Worm (Caenorhabditis elegans) whole organism, young adult: ENCODE measurements around the gene C03B1.4.
A peak's percentile ranks its signal among the peaks of the same experiment; 100 is the strongest.

Experiments used
- B0035.1 ChIP-seq: sonication (generic microtip); optimal IDR thresholded peaks from 2 replicates; lab custom pipeline; 2016; ENCODE audit warnings: missing genetic modification characterization, mild to moderate bottlenecking, missing compliant biosample characterization, missing genotype, missing genetic modification reagents
- C17E4.6 ChIP-seq: fragments of 200-800 bp; sonication (Bioruptor generic); IDR thresholded peaks from 2 replicates; pipeline ENCODE4 v1.3.6; 2022; ENCODE audit warnings: missing genetic modification reagents, missing genetic modification characterization, missing compliant biosample characterization
- D2030.7 ChIP-seq: fragments of 200-800 bp; sonication (Bioruptor generic); IDR thresholded peaks from 2 replicates; pipeline ENCODE4 v1.3.6; 2022; ENCODE audit warnings: missing genetic modification reagents, missing genetic modification characterization, missing compliant biosample characterization
- F33H1.4 ChIP-seq: fragments of 200-800 bp; sonication (Bioruptor generic); IDR thresholded peaks from 2 replicates; pipeline ENCODE4 v1.3.6; 2022; ENCODE audit warnings: missing genetic modification reagents, missing genetic modification characterization, missing compliant biosample characterization
- K12H6.12 ChIP-seq: fragments of 200-800 bp; sonication (Bioruptor generic); optimal IDR thresholded peaks from 2 replicates; lab custom pipeline; 2018; ENCODE audit warnings: mild to moderate bottlenecking, missing genetic modification characterization, missing compliant biosample characterization
- T07F8.4 ChIP-seq: sonication (generic microtip); optimal IDR thresholded peaks from 2 replicates; lab custom pipeline; 2016; ENCODE audit warnings: mild to moderate bottlenecking, missing genetic modification characterization, moderate library complexity, missing compliant biosample characterization
- T26A5.8 ChIP-seq: sonication (generic microtip); optimal IDR thresholded peaks from 2 replicates; lab custom pipeline; 2016; ENCODE audit warnings: missing genetic modification characterization, missing compliant biosample characterization
- Y79H2A.3 ChIP-seq: fragments of 200-800 bp; sonication (Bioruptor generic); conservative IDR thresholded peaks from 2 replicates; pipeline ENCODE4 v1.3.6; 2022; ENCODE audit warnings: missing genetic modification reagents, missing genetic modification characterization, missing compliant biosample characterization
- akir-1 ChIP-seq: fragments of 200-800 bp; sonication (Bioruptor generic); optimal IDR thresholded peaks from 2 replicates; lab custom pipeline; 2018; ENCODE audit warnings: mild to moderate bottlenecking, missing genetic modification characterization, moderate library complexity, missing compliant biosample characterization
- aptf-2 ChIP-seq: fragments of 200-800 bp; sonication (Bioruptor generic); conservative IDR thresholded peaks from 2 replicates; pipeline ENCODE4 v1.3.6; 2022; ENCODE audit warnings: missing genetic modification reagents, missing genetic modification characterization, missing compliant biosample characterization
- athp-1 ChIP-seq: sonication (generic microtip); optimal IDR thresholded peaks from 2 replicates; lab custom pipeline; 2017; ENCODE audit warnings: mild to moderate bottlenecking, missing genetic modification characterization, missing compliant biosample characterization
- attf-5 ChIP-seq: fragments of 200-800 bp; sonication (Bioruptor generic); optimal IDR thresholded peaks from 2 replicates; lab custom pipeline; 2018; ENCODE audit warnings: mild to moderate bottlenecking, missing genetic modification characterization, missing compliant biosample characterization
- cebp-1 ChIP-seq, 2 experiments: fragments of 200-800 bp in 1 of 2; sonication (Bioruptor generic) in 1 of 2; sonication (generic microtip) in 1 of 2; IDR thresholded peaks in 1 of 2; optimal IDR thresholded peaks in 1 of 2; 2 replicates each; pipeline versions ENCODE4 v1.3.6 to Lab custom; 2017 to 2022; ENCODE audit warnings: missing compliant biosample characterization in 2 of 2, missing genetic modification characterization in 2 of 2, mild to moderate bottlenecking in 1 of 2, missing genetic modification reagents in 1 of 2, moderate library complexity in 1 of 2
- ceh-27 ChIP-seq: fragments of 200-800 bp; sonication (Bioruptor generic); optimal IDR thresholded peaks from 2 replicates; lab custom pipeline; 2018; ENCODE audit warnings: mild to moderate bottlenecking, missing genetic modification characterization, moderate library complexity, missing compliant biosample characterization
- ceh-40 ChIP-seq: fragments of 200-800 bp; sonication (Bioruptor generic); IDR thresholded peaks from 2 replicates; pipeline ENCODE4 v1.3.6; 2022; ENCODE audit warnings: missing genetic modification characterization, missing compliant biosample characterization
- ceh-58 ChIP-seq: fragments of 200-800 bp; sonication (Bioruptor generic); IDR thresholded peaks from 2 replicates; pipeline ENCODE4 v1.3.6; 2022; ENCODE audit warnings: missing genetic modification characterization, missing compliant biosample characterization
- ceh-79 ChIP-seq: sonication (generic microtip); optimal IDR thresholded peaks from 2 replicates; lab custom pipeline; 2017; ENCODE audit warnings: mild to moderate bottlenecking, missing genetic modification characterization, missing compliant biosample characterization
- dox-1 ChIP-seq: fragments of 200-800 bp; sonication (Bioruptor generic); IDR thresholded peaks from 2 replicates; pipeline ENCODE4 v1.3.6; 2022; ENCODE audit warnings: missing genetic modification reagents, missing genetic modification characterization, missing compliant biosample characterization
- efl-1 ChIP-seq: fragments of 150-350 bp; optimal IDR thresholded peaks from 2 replicates; lab custom pipeline; 2014; ENCODE audit warnings: missing biosample characterization, missing genetic modification reagents, missing genetic modification characterization
- egl-44 ChIP-seq: fragments of 200-800 bp; sonication (Bioruptor generic); IDR thresholded peaks from 2 replicates; pipeline ENCODE4 v1.3.6; 2022; ENCODE audit warnings: missing genetic modification reagents, missing genetic modification characterization, missing compliant biosample characterization
- ekl-4 ChIP-seq: fragments of 200-800 bp; sonication (Bioruptor generic); IDR thresholded peaks from 2 replicates; pipeline ENCODE4 v1.3.6; 2022; ENCODE audit warnings: missing genetic modification reagents, missing genetic modification characterization, missing compliant biosample characterization
- him-1 ChIP-seq: sonication (generic microtip); optimal IDR thresholded peaks from 2 replicates; lab custom pipeline; 2016; ENCODE audit warnings: missing genotype, missing genetic modification reagents, missing genetic modification characterization, missing compliant biosample characterization
- hmg-1.2 ChIP-seq: fragments of 200-800 bp; sonication (Bioruptor generic); IDR thresholded peaks from 2 replicates; pipeline ENCODE4 v1.3.6; 2022; ENCODE audit warnings: missing genetic modification reagents, missing genetic modification characterization, missing compliant biosample characterization
- hmg-20 ChIP-seq: fragments of 200-800 bp; sonication (Bioruptor generic); IDR thresholded peaks from 2 replicates; pipeline ENCODE4 v1.3.6; 2022; ENCODE audit warnings: missing genetic modification reagents, missing genetic modification characterization, missing compliant biosample characterization
- let-607 ChIP-seq, 2 experiments: fragments of 200-800 bp in 1 of 2; sonication (Bioruptor generic) in 1 of 2; sonication (generic microtip) in 1 of 2; optimal IDR thresholded peaks; 2 replicates each; lab custom pipeline; 2016 to 2018; ENCODE audit warnings: mild to moderate bottlenecking in 2 of 2, missing compliant biosample characterization in 2 of 2, missing genetic modification characterization in 2 of 2, moderate library complexity in 2 of 2, missing genotype in 1 of 2
- lin-26 ChIP-seq: fragments of 200-800 bp; sonication (Bioruptor generic); IDR thresholded peaks from 2 replicates; pipeline ENCODE4 v1.3.6; 2022; ENCODE audit warnings: missing genetic modification reagents, missing genetic modification characterization, missing compliant biosample characterization
- lsy-27 ChIP-seq: sonication (generic microtip); optimal IDR thresholded peaks from 2 replicates; lab custom pipeline; 2017; ENCODE audit warnings: missing genetic modification characterization, mild to moderate bottlenecking, missing compliant biosample characterization, antibody characterized with exemption, missing genotype, borderline replicate concordance; ENCODE audit not compliant: insufficient read depth
- madf-8 ChIP-seq: fragments of 200-800 bp; sonication (Bioruptor generic); conservative IDR thresholded peaks from 2 replicates; pipeline ENCODE4 v1.3.6; 2022; ENCODE audit warnings: missing genetic modification reagents, missing genetic modification characterization, missing compliant biosample characterization
- mes-4 ChIP-seq: sonication (generic microtip); optimal IDR thresholded peaks from 2 replicates; lab custom pipeline; 2016; ENCODE audit warnings: missing genotype, missing genetic modification characterization, missing compliant biosample characterization
- mxl-1 ChIP-seq: sonication (generic microtip); optimal IDR thresholded peaks from 2 replicates; lab custom pipeline; 2016; ENCODE audit warnings: missing genetic modification characterization, missing compliant biosample characterization
- nhr-120 ChIP-seq: fragments of 200-800 bp; sonication (Bioruptor generic); IDR thresholded peaks from 2 replicates; pipeline ENCODE4 v1.3.6; 2022; ENCODE audit warnings: missing genetic modification characterization, missing compliant biosample characterization
- nhr-179 ChIP-seq: sonication (generic microtip); optimal IDR thresholded peaks from 2 replicates; lab custom pipeline; 2016; ENCODE audit warnings: mild to moderate bottlenecking, missing genetic modification characterization, missing compliant biosample characterization
- nhr-90 ChIP-seq: sonication (generic microtip); optimal IDR thresholded peaks from 2 replicates; lab custom pipeline; 2016; ENCODE audit warnings: missing genotype, mild to moderate bottlenecking, missing genetic modification characterization, missing compliant biosample characterization
- repo-1 ChIP-seq: sonication (generic microtip); optimal IDR thresholded peaks from 2 replicates; lab custom pipeline; 2017; ENCODE audit warnings: mild to moderate bottlenecking, missing genetic modification characterization, missing compliant biosample characterization
- snpc-1.3 ChIP-seq: sonication (generic microtip); optimal IDR thresholded peaks from 2 replicates; lab custom pipeline; 2017; ENCODE audit warnings: missing genetic modification characterization, mild to moderate bottlenecking, missing compliant biosample characterization, antibody characterized with exemption, moderate library complexity, missing genotype, missing genetic modification reagents; ENCODE audit not compliant: insufficient read depth
- snpc-3.4 ChIP-seq: sonication (generic microtip); optimal IDR thresholded peaks from 2 replicates; lab custom pipeline; 2017; ENCODE audit warnings: missing genetic modification characterization, mild to moderate bottlenecking, missing compliant biosample characterization, antibody characterized with exemption, moderate library complexity, missing genotype, missing genetic modification reagents
- somi-1 ChIP-seq: fragments of 200-800 bp; sonication (Bioruptor generic); optimal IDR thresholded peaks from 2 replicates; lab custom pipeline; 2018; ENCODE audit warnings: mild to moderate bottlenecking, missing genetic modification characterization, missing compliant biosample characterization
- sptf-2 ChIP-seq: fragments of 200-800 bp; sonication (Bioruptor generic); optimal IDR thresholded peaks from 2 replicates; lab custom pipeline; 2018; ENCODE audit warnings: mild to moderate bottlenecking, missing genetic modification characterization, missing compliant biosample characterization
- tbp1 ChIP-seq: fragments of 200-800 bp; sonication (Bioruptor generic); optimal IDR thresholded peaks from 2 replicates; lab custom pipeline; 2018; ENCODE audit warnings: mild to moderate bottlenecking, missing genetic modification characterization, missing compliant biosample characterization
- unc-62 ChIP-seq: fragments of 150-350 bp; optimal IDR thresholded peaks from 2 replicates; lab custom pipeline; 2014; ENCODE audit warnings: missing biosample characterization, missing genetic modification reagents, missing genetic modification characterization
- zfh-2 ChIP-seq: fragments of 200-800 bp; sonication (Bioruptor generic); conservative IDR thresholded peaks from 2 replicates; pipeline ENCODE4 v1.3.6; 2022; ENCODE audit warnings: missing genetic modification reagents, missing genetic modification characterization, missing compliant biosample characterization
- zim-3 ChIP-seq: sonication (generic microtip); optimal IDR thresholded peaks from 2 replicates; lab custom pipeline; 2017; ENCODE audit warnings: mild to moderate bottlenecking, missing genetic modification characterization, moderate library complexity, missing compliant biosample characterization
- ztf-18 ChIP-seq: sonication (generic microtip); optimal IDR thresholded peaks from 2 replicates; lab custom pipeline; 2016; ENCODE audit warnings: missing genotype, mild to moderate bottlenecking, missing genetic modification characterization, missing compliant biosample characterization
- ztf-3 ChIP-seq: fragments of 200-800 bp; sonication (Bioruptor generic); optimal IDR thresholded peaks from 2 replicates; lab custom pipeline; 2018; ENCODE audit warnings: mild to moderate bottlenecking, missing genetic modification characterization, missing compliant biosample characterization

Gene C03B1.4

DNA sequence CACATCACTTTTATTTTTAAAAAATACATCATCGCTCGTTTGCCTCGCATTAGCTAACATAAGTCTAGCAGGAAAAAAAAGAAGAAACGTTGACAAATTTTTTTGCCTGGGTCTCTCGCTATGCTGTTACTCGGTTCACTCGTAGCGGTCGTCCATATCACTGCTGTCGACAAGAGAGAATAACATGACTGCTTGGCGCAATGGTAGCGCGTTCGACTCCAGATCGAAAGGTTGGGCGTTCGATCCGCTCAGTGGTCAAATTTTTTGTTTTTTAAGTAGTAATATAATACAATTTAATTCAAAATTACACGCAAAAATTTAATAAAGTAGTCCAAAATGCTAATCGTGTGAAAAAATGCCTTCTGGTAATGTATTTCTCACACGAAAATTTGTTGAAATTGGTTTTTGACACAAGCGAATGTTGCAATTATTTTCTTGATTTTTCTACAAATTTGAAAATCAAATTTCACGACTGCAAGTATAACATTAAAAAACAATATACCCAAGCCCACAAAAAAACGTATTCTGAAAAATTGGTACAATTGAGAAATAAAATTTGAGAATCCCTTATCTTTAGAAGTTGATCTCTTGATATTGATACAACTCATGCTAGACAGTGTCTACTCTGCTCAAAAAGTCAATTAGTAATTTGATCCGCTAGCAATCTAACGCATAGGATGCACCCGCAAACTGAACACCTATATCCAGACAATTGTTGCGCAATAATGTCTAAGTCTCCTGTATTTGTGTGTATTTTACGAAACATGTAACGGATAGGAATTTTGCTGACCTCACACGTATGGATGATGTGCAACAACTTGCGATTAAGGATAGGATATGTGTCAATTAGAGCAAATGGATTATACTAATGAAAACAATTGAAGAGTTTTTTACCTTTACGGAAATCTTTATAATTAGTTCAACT, 7.2 kb downstream of the C03B1.4 start (continued):
- TF ChIP-seq F33H1.4 (GFP tag; lab: Robert Waterston, UW), result no peak
- TF ChIP-seq egl-44 (GFP tag; lab: Robert Waterston, UW), result peak; percentile 78; the same call in 1 of the 2 replicates
- TF ChIP-seq lin-26 (GFP tag; lab: Robert Waterston, UW), result peak; percentile 89; the same call in 1 of the 2 replicates
- no peak for TF ChIP-seq unc-62
- peak; percentile 66 for TF ChIP-seq D2030.7 (GFP tag; lab: Robert Waterston, UW)
- no peak for TF ChIP-seq aptf-2 (GFP tag; lab: Robert Waterston, UW)
- TF ChIP-seq efl-1 (GFP tag; lab: Kevin White, UChicago), result no peak
- peak; percentile 81 for TF ChIP-seq nhr-90 (tag; lab: Kevin White, UChicago)
- TF ChIP-seq ceh-58 (GFP tag; lab: Robert Waterston, UW), result 0 out of 2 replicates have a peak, but pooled peaks have one; percentile 84
- peak; percentile 47 for TF ChIP-seq K12H6.12 (tag; lab: Kevin White, UChicago)
- peak; percentile 13 for TF ChIP-seq lsy-27 (tag; lab: Kevin White, UChicago)
- peak; percentile 9 for TF ChIP-seq akir-1
- peak; percentile 97 for TF ChIP-seq tbp1 (GFP tag; lab: Kevin White, UChicago)
- TF ChIP-seq C17E4.6 (GFP tag; lab: Robert Waterston, UW), result no peak
- peak; percentile 6 for TF ChIP-seq athp-1 (tag; lab: Kevin White, UChicago)
- no peak for TF ChIP-seq cebp-1 (GFP tag; IDR thresholded peaks at IDR 0.05; lab: Robert Waterston, UW)
- TF ChIP-seq cebp-1 (tag; optimal IDR thresholded peaks at IDR 0.05; lab: Kevin White, UChicago), result no peak
- no peak for TF ChIP-seq Y79H2A.3
- peak; percentile 66 for TF ChIP-seq T26A5.8 (tag; lab: Kevin White, UChicago)
- peak; percentile 47 for TF ChIP-seq ceh-27 (GFP tag; lab: Kevin White, UChicago)
- TF ChIP-seq snpc-1.3 (tag; lab: Kevin White, UChicago), result peak; percentile 85
- peak; percentile 62 for TF ChIP-seq ztf-18 (tag; lab: Kevin White, UChicago)
- TF ChIP-seq repo-1 (tag; lab: Kevin White, UChicago), result peak; percentile 56
- peak; percentile 85 for TF ChIP-seq hmg-1.2
- TF ChIP-seq ekl-4 (GFP tag; lab: Robert Waterston, UW), result 0 out of 2 replicates have a peak, but pooled peaks have one; percentile 27
- TF ChIP-seq ceh-79 (tag; lab: Kevin White, UChicago), result peak; percentile 63
- peak; percentile 32 for TF ChIP-seq ztf-3 (GFP tag; lab: Kevin White, UChicago)
- peak; percentile 69 for TF ChIP-seq zim-3
- TF ChIP-seq mxl-1 (tag; lab: Kevin White, UChicago), result peak; percentile 56
- TF ChIP-seq hmg-20 (GFP tag; lab: Robert Waterston, UW), result no peak
- TF ChIP-seq him-1, result peak; percentile 93
- peak; percentile 62 for TF ChIP-seq B0035.1
- TF ChIP-seq ceh-40, result peak; percentile 72; the same call in 1 of the 2 replicates
- peak; percentile 61 for TF ChIP-seq T07F8.4 (tag; lab: Kevin White, UChicago)
- TF ChIP-seq dox-1, result no peak; the same call in 1 of the 2 replicates
- peak; percentile 59 for TF ChIP-seq mes-4 (tag; lab: Kevin White, UChicago)
- TF ChIP-seq snpc-3.4 (tag; lab: Kevin White, UChicago), result peak; percentile 39
- no peak for TF ChIP-seq zfh-2 (GFP tag; lab: Robert Waterston, UW)
- TF ChIP-seq somi-1 (GFP tag; lab: Kevin White, UChicago), result peak; percentile 58
- peak; percentile 58 for TF ChIP-seq nhr-179 (tag; lab: Kevin White, UChicago)
- peak; percentile 41 for TF ChIP-seq sptf-2 (GFP tag; lab: Kevin White, UChicago)
- peak; percentile 39 to 67 for TF ChIP-seq let-607 (tag; optimal IDR thresholded peaks at IDR 0.05; lab: Kevin White, UChicago)
- TF ChIP-seq attf-5, result peak; percentile 42
- TF ChIP-seq nhr-120, result 0 out of 2 replicates have a peak, but pooled peaks have one; percentile 65
- TF ChIP-seq madf-8 (GFP tag; lab: Robert Waterston, UW), result no peak
